Fruit fly (Drosophila melanogaster): ENCODE data around the gene Idh3b.

DNA sequence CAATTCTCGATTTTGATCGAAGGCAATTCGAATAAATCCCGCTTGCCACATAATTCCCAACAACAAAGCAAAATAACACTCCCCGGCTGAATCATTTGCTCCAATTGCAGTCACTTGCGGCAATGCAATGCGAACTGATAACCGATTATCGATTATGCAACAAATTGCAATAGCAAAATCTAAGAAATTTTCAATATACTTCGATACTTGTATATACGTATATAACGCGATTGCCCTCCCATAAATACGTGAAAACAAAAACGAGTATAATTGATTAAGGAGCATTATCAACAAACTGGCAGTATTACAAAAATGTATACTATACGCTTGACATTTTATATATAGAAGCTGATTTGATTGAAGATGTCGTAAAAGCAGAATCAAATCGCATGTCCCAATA is 49.4 kb downstream of the Idh3b start:
- TF ChIP-seq psq (optimal IDR thresholded peaks at IDR 0.05) (no peak), usp (GFP tag; optimal IDR thresholded peaks at IDR 0.05) (no peak)
